Fruit fly (Drosophila melanogaster) ovary, adult (tissue): ENCODE results near the gene anchor.

Source experiments
- CG17801 ChIP-seq: fragments of 200-800 bp; optimal IDR thresholded peaks from 2 replicates; lab custom pipeline; 2019; ENCODE audit warnings: missing biosample characterization, mild to moderate bottlenecking, missing genetic modification characterization, moderate library complexity; ENCODE audit not compliant: partially characterized antibody

Gene anchor

DNA sequence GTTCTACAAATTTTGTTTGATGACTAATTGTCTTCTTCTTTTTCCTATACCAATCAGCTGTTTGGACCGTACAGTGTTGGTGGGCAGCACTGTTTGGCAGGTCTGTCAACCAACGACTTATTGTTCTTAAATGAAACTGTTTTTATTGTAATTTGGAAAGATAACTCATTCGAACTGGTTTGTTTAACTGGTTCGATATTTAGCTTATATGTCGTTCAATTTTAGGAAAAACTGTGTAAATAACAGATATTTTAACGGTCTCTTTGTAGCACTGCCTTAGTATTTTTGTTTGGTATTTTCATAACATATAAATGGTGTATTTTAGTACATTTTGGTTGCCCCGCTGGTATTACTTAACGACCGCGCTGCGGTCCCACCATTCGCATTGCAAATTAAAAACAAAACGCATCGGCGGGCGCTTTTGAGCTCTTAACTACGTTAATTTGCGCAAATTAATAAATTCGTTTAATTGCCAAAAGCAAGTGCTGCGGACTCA lies at the start of gene anchor, which contains the start of gene Vps60:
TSS of gene anchor (plus strand) at position 374 of the 496 bp plus-strand sequence.
TSS of gene Vps60 (minus strand) at position 175 of the 496 bp plus-strand sequence.
- peak; percentile 82 for TF ChIP-seq CG17801 (GFP tag; lab: Kevin White, UChicago)

DNA sequence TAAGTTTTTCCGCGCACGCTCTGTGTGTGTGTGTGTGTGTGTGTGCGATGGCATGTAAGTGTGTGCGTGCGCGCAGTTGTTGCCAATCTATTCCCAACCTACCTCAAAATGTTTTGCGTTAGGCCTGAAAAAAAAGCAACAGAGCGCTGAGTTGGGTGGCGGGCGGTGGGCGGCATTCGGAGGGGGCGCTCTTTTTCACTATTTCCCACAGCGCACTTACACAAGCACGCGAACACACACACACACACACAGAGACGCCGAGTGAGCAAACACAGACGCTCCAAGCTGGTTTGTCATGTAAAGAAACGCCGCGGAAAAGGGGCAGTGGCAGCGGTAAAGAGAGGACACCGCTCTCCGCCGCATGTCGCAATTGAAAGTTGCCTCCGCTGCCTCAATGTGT lies 49.5 kb upstream of the anchor start:
- no peak for TF ChIP-seq CG17801 (GFP tag; lab: Kevin White, UChicago)

DNA sequence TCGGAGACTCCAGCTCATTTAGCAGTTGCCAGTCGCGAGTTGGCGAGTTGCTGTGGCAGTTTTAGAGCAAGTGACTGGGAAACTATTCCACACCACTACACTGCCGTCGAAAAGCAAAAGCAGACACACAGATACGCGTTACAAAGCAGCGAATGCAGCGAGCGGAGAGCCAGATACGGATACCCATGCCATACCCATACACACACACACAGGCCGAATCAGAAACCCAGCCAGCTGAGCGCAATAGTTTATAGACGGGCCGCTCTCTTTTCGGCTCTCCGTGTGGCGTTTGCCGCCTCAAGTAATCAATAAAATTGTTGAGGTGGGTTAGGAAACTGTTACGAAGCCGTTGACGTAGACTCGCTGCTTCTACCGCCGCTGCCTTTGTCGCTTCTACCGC lies 47.8 kb upstream of the anchor start:
- peak; percentile 13 for TF ChIP-seq CG17801 (GFP tag; lab: Kevin White, UChicago)

DNA sequence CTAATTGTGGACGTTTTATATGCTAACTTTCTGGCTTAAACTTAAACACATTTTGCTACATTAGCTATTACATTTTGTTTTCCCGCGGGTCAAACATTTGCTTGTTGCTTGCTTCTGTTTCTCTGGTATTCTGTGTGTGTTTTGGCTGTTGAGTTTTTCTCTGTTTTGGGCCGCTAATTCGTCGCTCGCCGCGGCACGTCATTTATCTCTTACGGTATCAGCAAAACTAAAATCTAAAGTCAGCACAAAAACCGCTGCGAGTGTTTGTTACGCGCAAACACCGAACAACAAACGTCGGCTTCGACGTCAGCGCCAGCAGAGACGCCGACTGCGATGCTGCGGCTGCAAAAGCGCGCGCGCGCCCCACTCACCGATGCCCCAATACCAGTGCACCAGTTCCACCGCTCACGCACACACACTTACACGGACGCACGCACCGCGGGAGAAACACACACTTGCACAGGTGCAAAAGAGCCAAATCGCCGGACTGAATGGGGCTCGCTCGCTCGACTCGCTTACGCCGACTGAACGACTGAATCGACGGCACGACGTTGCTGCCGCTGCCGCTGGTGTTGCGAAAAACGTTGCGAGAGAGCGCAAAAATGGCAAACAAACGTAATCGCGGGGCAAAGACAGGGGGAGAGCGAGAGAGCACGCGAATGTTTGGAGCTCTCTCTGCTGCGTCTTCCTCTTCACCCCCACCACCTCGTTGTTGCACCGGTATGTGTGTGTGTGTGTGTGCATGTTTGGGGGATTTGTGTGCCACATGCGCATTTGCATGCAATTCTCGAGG lies 45.3 kb upstream of the anchor start:
- peak; percentile 21 for TF ChIP-seq CG17801 (GFP tag; lab: Kevin White, UChicago)

DNA sequence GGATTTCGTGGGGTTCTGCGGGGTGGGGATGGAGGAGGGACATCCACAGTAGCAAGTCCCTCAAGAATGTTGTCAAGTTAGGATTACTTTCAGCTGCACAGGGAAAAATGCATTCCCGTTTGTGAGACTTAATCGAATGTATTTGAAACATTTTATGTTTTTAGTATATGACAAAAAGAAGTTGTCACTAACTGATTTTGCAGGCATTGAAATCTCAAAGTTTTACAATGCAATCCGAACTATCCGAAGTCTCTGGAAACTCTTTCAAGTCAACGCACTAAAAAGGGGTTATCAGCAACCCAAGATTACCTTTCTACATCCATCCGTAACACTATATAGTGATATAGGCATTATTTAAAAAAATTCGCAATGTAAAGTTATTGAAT lies 44.7 kb upstream of the anchor start:
- no peak for TF ChIP-seq CG17801 (GFP tag; lab: Kevin White, UChicago)

DNA sequence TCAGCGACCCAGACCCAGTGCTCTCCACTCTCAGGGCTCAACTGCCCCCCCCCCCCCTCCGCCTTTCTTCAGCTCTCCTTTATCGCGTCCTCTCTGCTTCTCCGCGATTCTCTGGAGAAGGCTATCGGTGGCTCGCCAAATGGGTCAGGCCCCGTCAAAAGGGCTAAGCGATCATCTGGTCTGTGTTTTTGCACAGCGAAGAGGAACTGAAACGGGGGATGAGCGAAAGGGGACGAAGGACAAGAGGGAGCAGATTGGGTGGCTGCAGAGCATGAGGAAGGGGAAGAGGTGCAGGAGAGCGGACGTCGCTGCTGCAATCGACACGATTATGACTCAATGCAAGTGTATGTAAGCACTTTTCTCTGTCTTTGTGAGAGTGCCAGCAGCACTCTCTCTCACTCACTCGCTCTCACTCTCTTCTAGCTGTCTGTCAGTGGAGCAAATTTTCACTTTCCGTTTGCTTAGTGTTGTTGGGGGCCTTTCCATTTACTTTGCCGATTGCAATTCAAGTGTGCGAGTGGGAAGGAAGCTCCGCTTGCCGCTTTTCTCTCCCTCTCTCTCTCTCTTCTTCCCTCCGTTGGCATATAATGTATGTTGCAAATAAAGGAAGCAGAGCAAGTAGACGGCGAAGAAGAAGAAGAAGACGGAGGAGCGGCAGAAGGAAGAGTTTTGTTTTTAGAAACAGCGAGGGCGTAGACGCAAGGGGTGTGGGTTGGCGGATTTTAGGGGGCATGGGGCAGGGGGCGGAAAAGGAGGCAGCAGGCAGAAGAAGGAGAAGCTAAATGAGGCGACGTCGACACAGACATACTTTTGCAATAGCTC lies 43.9 kb upstream of the anchor start:
- no peak for TF ChIP-seq CG17801 (GFP tag; lab: Kevin White, UChicago)

DNA sequence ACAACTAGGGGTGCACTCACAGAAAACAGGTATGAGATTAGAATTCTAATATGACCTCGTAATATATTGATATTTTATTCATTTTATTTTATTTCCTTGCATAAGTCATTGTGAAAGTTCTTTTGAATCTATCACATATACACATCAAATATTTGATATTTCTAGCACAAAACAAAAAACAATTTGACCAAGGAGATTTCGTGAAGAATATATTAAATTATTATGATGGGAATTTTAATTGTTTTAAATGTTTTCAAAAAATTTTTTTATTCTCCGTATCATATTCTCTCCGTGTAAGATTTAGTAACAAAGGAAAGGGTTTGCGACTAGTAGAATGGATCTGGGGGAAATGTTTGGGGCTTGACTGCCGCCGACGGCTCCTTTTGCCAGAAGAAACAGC lies 43.2 kb upstream of the anchor start:
- no peak for TF ChIP-seq CG17801 (GFP tag; lab: Kevin White, UChicago)

DNA sequence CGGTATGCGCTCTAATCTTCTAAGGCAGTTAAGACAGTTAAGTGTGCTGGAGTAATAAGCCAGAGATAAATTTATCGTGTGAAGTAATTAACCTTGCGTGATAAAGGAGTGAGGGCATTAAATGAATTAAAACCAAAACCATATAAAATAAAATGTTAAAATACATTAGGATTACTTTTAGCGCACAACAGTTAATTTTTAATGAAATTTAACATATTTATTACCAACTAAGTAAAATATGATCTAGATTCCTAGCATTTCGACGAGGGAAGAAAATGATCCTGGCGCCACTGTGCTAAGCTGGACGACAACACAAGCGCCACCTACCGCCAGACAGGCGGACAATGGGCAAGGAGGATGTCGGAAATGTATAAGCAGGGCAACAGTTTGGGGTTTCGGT lies 42.5 kb upstream of the anchor start:
- no peak for TF ChIP-seq CG17801 (GFP tag; lab: Kevin White, UChicago)

DNA sequence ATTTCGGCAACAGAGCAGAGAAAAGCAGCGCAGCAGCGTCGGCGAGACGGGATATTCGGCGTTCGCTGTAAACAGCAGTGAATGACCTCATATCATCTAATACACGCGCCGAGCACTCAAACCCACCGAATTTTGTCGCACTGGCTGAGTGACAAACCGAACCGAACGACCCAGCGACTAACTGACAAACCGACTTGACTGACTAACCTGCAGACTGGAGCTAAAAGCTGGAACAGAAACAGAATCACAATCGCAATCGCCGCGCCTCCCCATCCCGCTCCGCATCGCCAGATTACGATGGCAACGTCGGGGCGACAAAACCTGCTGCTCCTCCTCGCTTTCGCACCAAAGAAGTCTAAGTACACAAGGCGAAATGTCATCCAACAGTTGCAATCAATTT lies 42.0 kb upstream of the anchor start:
- no peak for TF ChIP-seq CG17801 (GFP tag; lab: Kevin White, UChicago)

DNA sequence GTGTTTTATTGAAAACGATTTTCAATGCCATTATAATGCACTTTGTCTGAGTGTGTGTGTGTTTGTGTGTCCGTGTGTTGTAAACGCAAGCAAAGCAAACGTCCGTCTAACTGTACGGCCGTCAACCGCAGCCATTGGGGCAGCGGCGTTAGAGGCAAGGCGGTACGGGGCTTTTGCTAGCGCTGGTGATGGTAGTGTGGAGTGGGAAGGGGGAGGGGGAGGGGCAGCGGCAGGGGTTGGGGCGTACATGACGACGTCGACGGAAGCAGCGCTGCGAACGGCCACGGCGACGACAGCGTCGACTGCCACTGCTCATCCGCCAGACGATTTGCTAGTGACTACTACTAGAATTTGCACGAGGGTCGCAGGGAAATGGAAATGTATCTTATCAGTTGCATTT lies 36.9 kb upstream of the anchor start:
- no peak for TF ChIP-seq CG17801 (GFP tag; lab: Kevin White, UChicago)

DNA sequence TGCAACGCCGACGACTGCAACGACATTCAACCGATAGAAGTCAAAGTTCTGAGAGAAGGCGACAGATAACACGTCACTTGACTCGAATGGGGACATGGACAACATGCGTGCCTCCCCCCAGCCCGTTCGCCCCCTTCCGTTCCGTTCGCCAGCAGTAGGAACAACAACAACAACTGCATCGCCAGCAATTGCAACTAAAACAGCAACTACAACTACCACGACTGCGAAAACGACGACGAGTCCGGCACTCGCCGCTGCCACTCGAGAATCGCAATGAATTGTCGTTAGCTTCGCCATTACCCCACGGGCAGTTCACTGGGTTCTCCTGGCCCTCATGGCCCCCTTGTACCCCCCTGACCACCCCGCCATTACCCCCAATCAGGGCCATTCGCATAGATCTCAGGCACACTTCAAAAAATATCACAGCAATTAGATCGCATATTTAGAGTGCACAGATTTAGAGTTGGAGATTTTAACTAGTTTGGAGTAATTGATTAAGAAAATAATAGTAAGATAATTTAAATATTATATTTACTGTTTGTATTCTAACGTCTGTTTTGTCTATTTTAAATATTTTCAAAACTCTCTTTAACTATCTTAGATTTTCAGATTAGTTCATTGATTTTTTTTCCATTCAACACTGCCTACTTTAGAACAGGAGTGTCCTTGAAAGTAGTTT lies 35.1 kb upstream of the anchor start:
- TF ChIP-seq CG17801 (GFP tag; lab: Kevin White, UChicago), result no peak

DNA sequence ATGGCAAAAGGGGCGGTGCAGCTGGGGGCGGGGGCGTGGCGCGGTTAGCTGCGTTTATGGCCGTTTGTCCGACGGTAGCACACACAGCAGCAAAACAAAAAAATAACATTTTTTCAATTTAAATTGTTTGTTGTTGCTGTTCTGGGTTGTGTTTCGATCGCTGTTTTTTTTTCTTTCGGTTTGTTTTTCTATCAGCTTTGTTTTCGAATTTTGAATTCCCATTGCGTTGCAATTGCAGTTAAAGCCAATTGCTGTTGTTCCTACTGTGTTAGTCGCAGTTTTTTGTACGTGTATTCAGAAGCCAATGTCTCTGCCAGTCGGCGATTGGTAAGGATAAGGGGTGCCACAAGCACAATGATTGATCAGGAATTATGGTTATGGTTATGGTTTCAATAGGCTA lies 34.3 kb upstream of the anchor start:
- TF ChIP-seq CG17801 (GFP tag; lab: Kevin White, UChicago), result no peak

DNA sequence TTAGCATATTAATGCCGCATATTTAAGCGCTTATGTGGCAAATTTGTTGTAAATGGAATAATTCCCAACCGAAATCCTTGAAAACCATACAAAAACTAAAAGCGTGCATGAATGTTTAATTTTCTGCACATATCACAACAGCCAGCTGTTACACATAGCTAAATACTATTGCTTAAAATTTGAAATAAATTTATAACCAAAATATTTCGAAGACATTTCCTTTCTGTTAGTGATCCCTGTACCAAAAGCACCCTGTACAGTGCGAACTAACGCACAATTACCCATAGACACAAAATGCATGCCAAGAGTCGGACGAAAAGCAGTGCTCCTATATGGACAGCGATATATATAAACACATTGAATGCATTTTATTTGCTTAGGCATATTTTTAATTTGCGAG lies 33.7 kb upstream of the anchor start:
- TF ChIP-seq CG17801 (GFP tag; lab: Kevin White, UChicago), result no peak

DNA sequence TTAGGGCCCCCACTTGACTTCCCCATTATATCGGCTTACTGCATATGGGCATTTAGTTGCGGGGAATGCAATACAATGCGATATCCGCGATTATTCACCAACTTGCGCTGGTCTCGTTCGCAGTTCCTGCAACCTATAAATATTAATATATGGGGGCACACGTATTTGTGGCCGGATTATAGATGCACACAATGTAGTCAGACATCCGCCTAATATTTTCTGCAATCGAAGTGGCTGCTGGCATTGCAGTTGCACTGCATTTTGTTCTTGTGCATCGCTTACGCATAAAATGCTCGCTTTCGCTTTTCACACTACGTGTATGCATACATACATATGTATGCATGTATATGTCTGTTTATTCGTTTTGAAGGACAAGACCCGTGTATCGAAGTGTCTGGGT lies 32.9 kb upstream of the anchor start:
- no peak for TF ChIP-seq CG17801 (GFP tag; lab: Kevin White, UChicago)

DNA sequence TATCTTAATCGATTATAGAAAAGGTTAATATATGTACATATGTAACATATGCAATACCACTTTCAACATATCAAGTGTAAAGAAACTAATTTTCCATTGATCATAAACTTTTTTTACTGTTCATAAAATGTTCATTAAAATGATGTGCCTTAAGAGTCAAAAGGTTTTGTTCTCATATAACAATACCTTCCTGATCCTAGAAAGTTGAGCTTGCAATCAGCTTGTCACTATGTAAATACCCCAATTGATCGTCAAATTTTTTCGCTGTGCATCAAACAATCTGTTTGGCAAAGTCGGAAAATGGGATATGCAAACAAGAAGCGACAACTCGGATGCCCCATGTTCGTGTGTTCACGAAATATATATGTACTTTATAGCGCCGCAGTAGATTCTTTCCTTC lies 31.6 kb upstream of the anchor start:
- TF ChIP-seq CG17801 (GFP tag; lab: Kevin White, UChicago), result no peak
